Fruit fly (Drosophila melanogaster) Kc167 (cell line): ENCODE results near the gene Coq3.

Source experiments
- Myc ChIP-seq: fragments of >200 bp; optimal IDR thresholded peaks from 2 replicates; lab custom pipeline; 2017; ENCODE audit warnings: missing external identifiers
- insv ChIP-seq: fragments of >200 bp; optimal IDR thresholded peaks from 3 replicates; lab custom pipeline; 2018; ENCODE audit warnings: missing external identifiers
- psq ChIP-seq: fragments of >200 bp; optimal IDR thresholded peaks from 2 replicates; lab custom pipeline; 2017; ENCODE audit warnings: missing external identifiers

DNA sequence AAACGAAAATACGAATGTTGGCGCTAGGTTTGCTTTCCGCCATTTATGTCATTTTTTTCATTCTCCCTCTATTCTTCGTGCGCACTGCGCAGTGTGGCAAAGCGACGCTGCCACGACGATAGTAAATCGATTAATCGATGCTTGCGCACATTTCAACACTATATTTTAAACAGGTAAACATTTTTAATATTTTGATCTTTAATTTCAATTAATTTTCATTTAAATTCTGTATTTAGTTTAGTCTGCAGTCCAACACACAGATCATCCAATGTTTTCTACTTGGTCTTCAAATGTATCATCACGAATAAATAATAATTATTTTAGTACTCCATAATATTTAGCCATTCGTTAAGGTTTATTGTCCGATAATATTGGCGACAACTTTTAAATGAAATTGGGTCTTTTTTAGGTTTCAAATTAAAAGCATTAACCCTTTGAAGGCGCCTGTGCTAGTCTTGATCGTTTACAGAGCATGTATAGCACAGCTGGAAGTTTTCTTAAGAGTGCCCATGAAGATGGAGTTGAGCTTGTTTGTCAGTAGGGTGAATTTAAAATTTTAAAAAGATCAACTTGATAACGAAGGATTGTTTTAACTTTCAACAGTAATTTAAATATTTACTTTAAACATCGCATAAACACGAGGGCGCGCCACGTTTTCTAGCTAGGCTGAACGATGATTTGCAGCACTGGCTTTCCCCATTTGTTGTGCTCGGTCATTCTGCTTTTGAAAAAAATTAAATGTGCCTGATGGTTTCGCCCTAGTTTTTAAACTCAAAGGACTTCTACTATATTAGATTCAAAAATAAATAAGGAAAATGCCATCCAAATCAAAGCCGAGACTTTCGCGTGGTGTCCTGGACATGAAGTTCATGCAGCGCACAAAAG lies 2.0 kb downstream of the Coq3 start, which contains the start of the genes Mpp6 and E2f2:
- TF ChIP-seq psq (lab: Kevin White, UChicago) (peak; percentile 91), insv (lab: Kevin White, UChicago) (no peak), Myc (no peak)
